Fruit fly (Drosophila melanogaster) whole organism, prepupa: Measurements from ENCODE around the gene sgll.

Source experiments
- Blimp-1 ChIP-seq: fragments of 200-800 bp; sonication (Bioruptor generic); optimal IDR thresholded peaks from 3 replicates; lab custom pipeline; 2017; ENCODE audit warnings: missing biosample characterization, missing genetic modification characterization, mild to moderate bottlenecking, moderate library complexity, missing genetic modification reagents
- CG10631 ChIP-seq: fragments of 200-800 bp; sonication (Bioruptor generic); optimal IDR thresholded peaks from 2 replicates; lab custom pipeline; 2016; ENCODE audit warnings: missing biosample characterization, missing genetic modification characterization
- CG10669 ChIP-seq: fragments of 200-800 bp; sonication (Bioruptor generic); optimal IDR thresholded peaks from 3 replicates; lab custom pipeline; 2018; ENCODE audit warnings: missing biosample characterization, mild to moderate bottlenecking, missing genetic modification characterization, moderate library complexity
- CG11762 ChIP-seq: fragments of 200-800 bp; sonication (Bioruptor generic); optimal IDR thresholded peaks from 3 replicates; lab custom pipeline; 2016; ENCODE audit warnings: missing biosample characterization, missing genetic modification characterization; ENCODE audit not compliant: insufficient read depth
- CG11902 ChIP-seq: fragments of 200-800 bp; sonication (Bioruptor generic); optimal IDR thresholded peaks from 3 replicates; lab custom pipeline; 2016; ENCODE audit warnings: missing biosample characterization, missing genetic modification characterization
- CG16779 ChIP-seq: fragments of 200-800 bp; sonication (Bioruptor generic); optimal IDR thresholded peaks from 3 replicates; lab custom pipeline; 2017; ENCODE audit warnings: missing biosample characterization, mild to moderate bottlenecking, missing genetic modification characterization
- CG3032 ChIP-seq: fragments of 200-800 bp; optimal IDR thresholded peaks from 2 replicates; lab custom pipeline; 2019; ENCODE audit warnings: missing biosample characterization, mild to moderate bottlenecking, missing genetic modification characterization, moderate library complexity
- CG32006 ChIP-seq: fragments of 200-800 bp; sonication (Bioruptor generic); optimal IDR thresholded peaks from 3 replicates; lab custom pipeline; 2017; ENCODE audit warnings: missing biosample characterization, mild to moderate bottlenecking, missing genetic modification characterization
- CG6163 ChIP-seq: fragments of 200-800 bp; sonication (Bioruptor generic); IDR thresholded peaks from 3 replicates; pipeline ENCODE4 v1.3.6; 2022; ENCODE audit warnings: missing biosample characterization, missing genetic modification characterization
- CG6792 ChIP-seq: fragments of 200-800 bp; sonication (Bioruptor generic); optimal IDR thresholded peaks from 3 replicates; lab custom pipeline; 2016; ENCODE audit warnings: missing biosample characterization, missing genetic modification characterization
- CG6808 ChIP-seq: fragments of 200-800 bp; sonication (Bioruptor generic); optimal IDR thresholded peaks from 3 replicates; lab custom pipeline; 2017; ENCODE audit warnings: missing biosample characterization, missing genetic modification characterization, mild to moderate bottlenecking, moderate library complexity, missing genetic modification reagents
- CG6854 ChIP-seq: fragments of 200-800 bp; sonication (Bioruptor generic); optimal IDR thresholded peaks from 2 replicates; lab custom pipeline; 2017; ENCODE audit warnings: missing biosample characterization, mild to moderate bottlenecking, missing genetic modification characterization
- CG8632 ChIP-seq: fragments of 200-800 bp; sonication (Bioruptor generic); optimal IDR thresholded peaks from 3 replicates; lab custom pipeline; 2016; ENCODE audit warnings: missing biosample characterization, missing genetic modification characterization
- Eip78C ChIP-seq: fragments of 200-800 bp; sonication (Bioruptor generic); peaks from one replicate; lab custom pipeline; 2016; ENCODE audit warnings: missing biosample characterization, missing genetic modification characterization
- Ets21C ChIP-seq: fragments of 200-800 bp; sonication (Bioruptor generic); optimal IDR thresholded peaks from 3 replicates; lab custom pipeline; 2016; ENCODE audit warnings: missing biosample characterization, missing genetic modification characterization
- Ets96B ChIP-seq: fragments of 200-800 bp; optimal IDR thresholded peaks from 2 replicates; lab custom pipeline; 2019; ENCODE audit warnings: missing biosample characterization, mild to moderate bottlenecking, missing genetic modification characterization, moderate library complexity
- Met ChIP-seq: fragments of 200-800 bp; sonication (Bioruptor generic); optimal IDR thresholded peaks from 3 replicates; lab custom pipeline; 2016; ENCODE audit warnings: missing biosample characterization, missing genetic modification characterization
- OdsH ChIP-seq: fragments of 200-800 bp; sonication (Bioruptor generic); optimal IDR thresholded peaks from 3 replicates; lab custom pipeline; 2016; ENCODE audit warnings: missing biosample characterization, missing genetic modification characterization
- Sox14 ChIP-seq: fragments of 200-800 bp; sonication (Bioruptor generic); optimal IDR thresholded peaks from 3 replicates; lab custom pipeline; 2016; ENCODE audit warnings: missing biosample characterization, missing genetic modification characterization
- Sox15 ChIP-seq: fragments of 200-800 bp; sonication (Bioruptor generic); optimal IDR thresholded peaks from 3 replicates; lab custom pipeline; 2016; ENCODE audit warnings: missing biosample characterization, missing genetic modification characterization
- achi ChIP-seq: fragments of 200-800 bp; sonication (Bioruptor generic); optimal IDR thresholded peaks from 3 replicates; lab custom pipeline; 2016; ENCODE audit warnings: missing biosample characterization, missing genetic modification characterization
- dsx ChIP-seq: fragments of 200-800 bp; optimal IDR thresholded peaks from 3 replicates; lab custom pipeline; 2019; ENCODE audit warnings: missing biosample characterization, mild to moderate bottlenecking, missing genetic modification characterization, moderate library complexity; ENCODE audit not compliant: poor library complexity, severe bottlenecking
- esn ChIP-seq: fragments of 200-800 bp; sonication (Bioruptor generic); optimal IDR thresholded peaks from 2 replicates; lab custom pipeline; 2016; ENCODE audit warnings: missing biosample characterization, mild to moderate bottlenecking, missing genetic modification characterization, moderate library complexity
- fd59A ChIP-seq: fragments of 200-800 bp; sonication (Bioruptor generic); optimal IDR thresholded peaks from 2 replicates; lab custom pipeline; 2017; ENCODE audit warnings: missing biosample characterization, mild to moderate bottlenecking, missing genetic modification characterization, missing genetic modification reagents
- fkh ChIP-seq: fragments of 200-800 bp; sonication (Bioruptor generic); optimal IDR thresholded peaks from 3 replicates; lab custom pipeline; 2017; ENCODE audit warnings: missing biosample characterization, mild to moderate bottlenecking, missing genetic modification characterization, moderate library complexity
- net ChIP-seq: fragments of 200-800 bp; sonication (Bioruptor generic); optimal IDR thresholded peaks from 3 replicates; lab custom pipeline; 2016; ENCODE audit warnings: missing biosample characterization, missing genetic modification characterization
- pdm3 ChIP-seq: fragments of 200-800 bp; sonication (Bioruptor generic); optimal IDR thresholded peaks from 3 replicates; lab custom pipeline; 2016; ENCODE audit warnings: missing biosample characterization, missing genetic modification characterization
- salr ChIP-seq, 2 experiments: fragments of 200-800 bp; sonication (Bioruptor generic); optimal IDR thresholded peaks; 3 replicates each; lab custom pipeline; 2016 to 2018; ENCODE audit warnings: missing biosample characterization in 2 of 2, missing genetic modification characterization in 2 of 2, mild to moderate bottlenecking in 1 of 2
- ss ChIP-seq, 2 experiments: fragments of 200-800 bp; sonication (Bioruptor generic); optimal IDR thresholded peaks; 2 replicates in 1 of 2; 3 replicates in 1 of 2; lab custom pipeline; 2017 to 2018; ENCODE audit warnings: mild to moderate bottlenecking in 2 of 2, missing biosample characterization in 2 of 2, missing genetic modification characterization in 2 of 2, moderate library complexity in 1 of 2
- svp ChIP-seq: fragments of 200-800 bp; sonication (Bioruptor generic); peaks from one replicate; lab custom pipeline; 2016; ENCODE audit warnings: missing biosample characterization, missing genetic modification characterization
- vri ChIP-seq: fragments of 200-800 bp; sonication (Bioruptor generic); optimal IDR thresholded peaks from 3 replicates; lab custom pipeline; 2016; ENCODE audit warnings: missing biosample characterization, mild to moderate bottlenecking, missing genetic modification characterization

The sgll gene

DNA sequence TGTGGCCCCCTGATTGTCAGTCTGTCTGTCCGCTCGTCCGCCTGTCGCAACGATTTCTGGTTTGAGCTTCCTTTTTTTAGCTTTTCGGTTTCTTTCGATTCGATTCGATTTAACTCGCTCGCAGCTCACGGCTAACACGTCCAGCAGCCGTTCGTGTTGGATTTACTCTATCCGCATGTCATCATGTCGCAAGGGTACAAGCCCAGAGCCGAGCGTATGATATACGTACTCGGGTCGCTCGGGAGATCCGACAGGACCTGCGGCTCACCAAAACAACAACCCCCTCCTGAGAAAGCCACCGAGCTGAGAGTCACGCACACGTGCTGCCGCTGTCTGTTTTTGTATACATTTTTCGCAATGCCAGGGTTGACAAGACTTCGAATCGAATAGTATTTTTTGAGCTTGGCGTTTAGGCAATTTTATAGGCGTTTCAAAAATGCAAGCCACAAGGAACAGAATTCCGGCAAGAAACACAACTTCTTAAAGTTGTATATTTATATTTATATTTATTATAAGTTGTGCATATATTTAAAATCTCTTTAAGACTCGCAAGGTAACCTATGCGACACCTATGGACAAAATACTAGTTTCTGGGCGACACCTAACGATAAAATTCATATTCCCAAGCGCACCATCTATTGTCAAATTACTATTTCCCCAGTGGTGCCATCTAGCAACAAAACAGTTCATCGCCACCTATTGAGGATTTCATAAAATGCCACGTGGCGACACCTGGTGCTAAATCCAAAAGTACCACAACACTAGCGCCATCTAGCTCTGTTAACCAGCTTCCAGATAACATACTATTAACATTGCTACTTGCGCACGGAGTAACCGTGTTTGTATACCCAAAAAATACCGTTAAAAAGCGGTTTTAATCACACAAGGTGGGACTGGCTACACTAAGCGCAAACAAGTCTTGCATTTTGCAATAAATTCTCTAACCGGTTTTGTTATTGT, at the start of gene sgll, which contains the start of gene CG2993 (continued):
- TF ChIP-seq fd59A (peak; percentile 48), CG10631 (GFP tag; lab: Kevin White, UChicago) (peak; percentile 73), svp (GFP tag; lab: Kevin White, UChicago) (peak; percentile 87), Ets96B (tag; lab: Kevin White, UChicago) (no peak), achi (peak; percentile 57), net (GFP tag; lab: Kevin White, UChicago) (peak; percentile 55), Ets21C (GFP tag; lab: Kevin White, UChicago) (peak; percentile 80), CG8632 (no peak), Eip78C (GFP tag; lab: Kevin White, UChicago) (peak; percentile 91), CG11902 (GFP tag; lab: Kevin White, UChicago) (peak; percentile 82), Blimp-1 (peak; percentile 36)

DNA sequence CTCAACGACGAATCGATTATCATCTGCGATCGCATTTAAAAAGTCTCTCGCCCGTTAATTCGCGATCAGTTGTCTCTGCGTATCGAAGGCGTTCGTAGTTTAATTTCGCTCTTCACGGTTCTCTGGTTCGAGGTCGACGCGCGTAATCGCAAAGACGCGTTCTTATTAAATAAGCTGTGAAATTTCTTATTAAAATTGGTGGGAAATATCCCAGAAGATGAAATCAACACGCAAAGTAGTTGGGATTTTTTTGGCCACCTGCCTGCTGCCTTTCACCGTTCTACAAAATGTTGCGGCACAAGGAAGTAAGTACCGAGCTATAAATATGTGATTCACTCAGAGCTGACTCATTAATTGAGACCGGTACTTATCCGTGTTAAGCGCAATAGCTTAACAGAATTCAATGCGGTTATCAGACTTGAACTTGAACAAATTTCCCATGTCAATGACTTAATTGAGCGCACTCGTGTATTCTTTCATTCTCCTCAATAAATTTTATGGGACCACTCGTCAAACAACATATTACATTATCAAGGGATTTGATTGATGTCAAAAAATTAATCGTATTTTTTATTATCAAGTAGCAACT, 49.3 kb upstream of the sgll start:
- TF ChIP-seq svp (GFP tag; lab: Kevin White, UChicago) (peak; percentile 95), Eip78C (GFP tag; lab: Kevin White, UChicago) (peak; percentile 45), vri (GFP tag; lab: Kevin White, UChicago) (peak; percentile 12), CG6163 (GFP tag; lab: Robert Waterston, UW) (no peak), CG10631 (GFP tag; lab: Kevin White, UChicago) (no peak)
- TF ChIP-seq, all 60 proteins: peak for 3

DNA sequence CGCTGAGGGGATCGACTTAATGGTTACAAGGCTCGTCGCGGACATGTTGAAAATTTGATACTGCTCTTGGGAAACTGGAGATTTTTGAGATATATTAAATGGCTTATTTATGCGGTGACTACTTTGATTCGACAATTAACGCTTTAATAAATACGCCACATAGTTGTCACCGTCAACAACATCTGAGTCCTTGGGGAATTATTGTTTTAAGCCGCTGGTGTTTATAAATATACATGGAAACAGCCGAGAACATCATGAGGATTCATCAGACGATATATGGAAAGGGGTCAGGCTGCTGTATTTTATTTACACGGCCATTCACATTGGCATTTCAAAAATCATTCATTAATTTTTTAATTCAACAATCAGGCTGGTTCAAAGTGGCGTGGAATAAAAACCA, 38.7 kb upstream of the sgll start, which contains the start of gene CG11286:
TSS of gene CG11286 (minus strand) at position 101 of the 400 bp plus-strand sequence.
- no peak for TF ChIP-seq CG6854
- no peak for TF ChIP-seq CG11902 (GFP tag; lab: Kevin White, UChicago)
- no peak for TF ChIP-seq CG10631 (GFP tag; lab: Kevin White, UChicago)
- no peak for TF ChIP-seq Sox15 (GFP tag; lab: Kevin White, UChicago)
- TF ChIP-seq CG32006, result no peak
- no peak for TF ChIP-seq salr (GFP tag; optimal IDR thresholded peaks at IDR 0.05; lab: Kevin White, UChicago)
- no peak for TF ChIP-seq CG3032 (tag; lab: Kevin White, UChicago)
- no peak for TF ChIP-seq dsx (GFP tag; lab: Kevin White, UChicago)
- TF ChIP-seq CG6163 (GFP tag; lab: Robert Waterston, UW), result no peak
- TF ChIP-seq fkh (GFP tag; lab: Kevin White, UChicago), result no peak
- TF ChIP-seq CG8632, result no peak
- no peak for TF ChIP-seq net (GFP tag; lab: Kevin White, UChicago)
- TF ChIP-seq pdm3, result no peak
- TF ChIP-seq Blimp-1, result no peak
- no peak for TF ChIP-seq Sox14
- no peak for TF ChIP-seq CG6792

DNA sequence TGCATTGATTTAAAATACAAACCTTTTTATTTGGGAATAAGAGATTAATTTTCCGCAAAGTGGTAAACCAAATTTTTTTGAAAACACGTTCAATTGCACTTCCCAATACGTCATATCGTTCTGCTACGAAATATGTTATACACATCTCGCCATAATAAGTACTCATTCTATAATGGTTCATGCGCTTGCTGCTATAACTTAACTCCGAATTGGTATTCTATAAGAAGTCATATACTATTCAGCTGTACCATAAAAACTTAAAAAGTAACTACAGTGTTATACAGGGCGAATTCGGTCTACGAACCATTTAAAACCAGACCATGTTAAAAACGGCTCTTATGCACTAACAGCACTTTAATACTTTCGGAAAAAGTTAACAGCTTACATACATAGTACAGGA, 30.7 kb upstream of the sgll start:
- TF ChIP-seq CG11762 (GFP tag; lab: Kevin White, UChicago) (no peak), CG11902 (GFP tag; lab: Kevin White, UChicago) (no peak), ss (GFP tag; optimal IDR thresholded peaks at IDR 0.05; lab: Kevin White, UChicago) (no peak), CG16779 (tag; lab: Kevin White, UChicago) (no peak), esn (GFP tag; lab: Kevin White, UChicago) (no peak), pdm3 (peak; percentile 26), CG6808 (GFP tag; lab: Kevin White, UChicago) (peak; percentile 4), vri (GFP tag; lab: Kevin White, UChicago) (no peak), OdsH (GFP tag; lab: Kevin White, UChicago) (peak; percentile 39), CG10669 (GFP tag; lab: Kevin White, UChicago) (peak; percentile 50), Met (GFP tag; lab: Kevin White, UChicago) (no peak)
